Fruit fly (Drosophila melanogaster) whole organism, embryonic: ENCODE measurements around the gene Polr3G.

Experiments
- Asciz ChIP-seq: fragments of 200-800 bp; sonication (Bioruptor generic); optimal IDR thresholded peaks from 2 replicates; lab custom pipeline; 2017; ENCODE audit warnings: missing biosample characterization, mild to moderate bottlenecking, missing genetic modification characterization, missing genetic modification reagents
- B-H2 ChIP-seq: fragments of 200-800 bp; sonication (Bioruptor generic); optimal IDR thresholded peaks from 2 replicates; lab custom pipeline; 2018; ENCODE audit warnings: missing biosample characterization, mild to moderate bottlenecking, missing genetic modification characterization
- CG10274 ChIP-seq: fragments of 200-800 bp; sonication (Bioruptor generic); optimal IDR thresholded peaks from 3 replicates; lab custom pipeline; 2017; ENCODE audit warnings: missing biosample characterization, mild to moderate bottlenecking, missing genetic modification characterization
- CG10543 ChIP-seq: fragments of 200-800 bp; sonication (Bioruptor generic); optimal IDR thresholded peaks from 3 replicates; lab custom pipeline; 2017; ENCODE audit warnings: missing biosample characterization, mild to moderate bottlenecking, missing genetic modification characterization, moderate library complexity
- CG10959 ChIP-seq: fragments of 200-800 bp; sonication (Bioruptor generic); IDR thresholded peaks from 2 replicates; pipeline ENCODE4 v1.3.6; 2022; ENCODE audit warnings: missing biosample characterization, missing genetic modification characterization
- CG11456 ChIP-seq: fragments of 200-800 bp; sonication (Bioruptor generic); IDR thresholded peaks from 3 replicates; pipeline ENCODE4 v1.3.6; 2022; ENCODE audit warnings: missing biosample characterization, missing genetic modification characterization
- CG11560 ChIP-seq: fragments of 200-800 bp; sonication (Bioruptor generic); IDR thresholded peaks from 3 replicates; pipeline ENCODE4 v1.3.6; 2022; ENCODE audit warnings: missing biosample characterization, missing genetic modification characterization
- CG12071 ChIP-seq: fragments of 200-800 bp; sonication (Bioruptor generic); optimal IDR thresholded peaks from 3 replicates; lab custom pipeline; 2018; ENCODE audit warnings: missing biosample characterization, mild to moderate bottlenecking, missing genetic modification characterization
- CG14441 ChIP-seq: fragments of 200-800 bp; sonication (Bioruptor generic); IDR thresholded peaks from 2 replicates; pipeline ENCODE4 v1.3.6; 2022; ENCODE audit warnings: missing biosample characterization, missing genetic modification characterization
- CG15269 ChIP-seq: fragments of 200-800 bp; sonication (Bioruptor generic); optimal IDR thresholded peaks from 2 replicates; lab custom pipeline; 2018; ENCODE audit warnings: missing biosample characterization, mild to moderate bottlenecking, missing genetic modification characterization, moderate library complexity
- CG1602 ChIP-seq: fragments of 200-800 bp; sonication (Bioruptor generic); optimal IDR thresholded peaks from 3 replicates; lab custom pipeline; 2016; ENCODE audit warnings: missing biosample characterization, missing genetic modification characterization
- CG16813 ChIP-seq: fragments of 200-800 bp; sonication (Bioruptor generic); IDR thresholded peaks from 3 replicates; pipeline ENCODE4 v1.3.6; 2022; ENCODE audit warnings: missing biosample characterization, missing genetic modification characterization; ENCODE audit not compliant: partially characterized antibody
- CG17612 ChIP-seq: fragments of 200-800 bp; sonication (Bioruptor generic); IDR thresholded peaks from 2 replicates; pipeline ENCODE4 v1.3.6; 2022; ENCODE audit warnings: missing biosample characterization, missing genetic modification characterization
- CG3281 ChIP-seq: fragments of 200-800 bp; sonication (Bioruptor generic); optimal IDR thresholded peaks from 3 replicates; lab custom pipeline; 2017; ENCODE audit warnings: missing biosample characterization, mild to moderate bottlenecking, missing genetic modification characterization
- CG4707 ChIP-seq: fragments of 200-800 bp; sonication (Bioruptor generic); optimal IDR thresholded peaks from 2 replicates; lab custom pipeline; 2018; ENCODE audit warnings: missing biosample characterization, mild to moderate bottlenecking, missing genetic modification characterization, moderate library complexity
- CG6272 ChIP-seq: fragments of 200-800 bp; sonication (Bioruptor generic); IDR thresholded peaks from 2 replicates; pipeline ENCODE4 v1.3.6; 2022; ENCODE audit warnings: missing biosample characterization, missing genetic modification characterization
- CG6791 ChIP-seq: fragments of 200-800 bp; sonication (Bioruptor generic); IDR thresholded peaks from 3 replicates; pipeline ENCODE4 v1.3.6; 2022; ENCODE audit warnings: missing biosample characterization, missing genetic modification characterization; ENCODE audit not compliant: partially characterized antibody
- CG6813 ChIP-seq: fragments of 200-800 bp; sonication (Bioruptor generic); optimal IDR thresholded peaks from 2 replicates; lab custom pipeline; 2017; ENCODE audit warnings: missing biosample characterization, missing genetic modification characterization, mild to moderate bottlenecking, moderate library complexity, missing genetic modification reagents
- CG8944 ChIP-seq: fragments of 200-800 bp; sonication (Bioruptor generic); optimal IDR thresholded peaks from 3 replicates; lab custom pipeline; 2016; ENCODE audit warnings: missing biosample characterization, missing genetic modification characterization
- CG9876 ChIP-seq: fragments of 200-800 bp; sonication (Bioruptor generic); optimal IDR thresholded peaks from 2 replicates; lab custom pipeline; 2016; ENCODE audit warnings: missing biosample characterization, missing genetic modification characterization
- Dbx ChIP-seq: fragments of 200-800 bp; sonication (Bioruptor generic); IDR thresholded peaks from 3 replicates; pipeline ENCODE4 v1.3.6; 2022; ENCODE audit warnings: missing biosample characterization, missing genetic modification characterization
- Dek ChIP-seq: fragments of 200-800 bp; sonication (Bioruptor generic); optimal IDR thresholded peaks from 3 replicates; lab custom pipeline; 2019; ENCODE audit warnings: missing biosample characterization, mild to moderate bottlenecking, missing genetic modification characterization, moderate library complexity
- Dfd ChIP-seq, 2 experiments: fragments of >200 bp; optimal IDR thresholded peaks; 2 replicates each; lab custom pipeline; 2017; ENCODE audit warnings: missing biosample characterization in 2 of 2, missing genetic modification characterization in 2 of 2
- Dip2 ChIP-seq: fragments of 200-800 bp; sonication (Bioruptor generic); IDR thresholded peaks from 2 replicates; pipeline ENCODE4 v1.3.6; 2022; ENCODE audit warnings: missing biosample characterization, missing genetic modification characterization
- Eip74EF ChIP-seq, 2 experiments: fragments of 200-800 bp in 1 of 2; fragments of >200 bp in 1 of 2; sonication (Bioruptor generic) in 1 of 2; optimal IDR thresholded peaks; 2 replicates each; lab custom pipeline; 2017 to 2019; ENCODE audit warnings: missing biosample characterization in 2 of 2, missing genetic modification characterization in 2 of 2, mild to moderate bottlenecking in 1 of 2, moderate library complexity in 1 of 2
- Hand ChIP-seq: fragments of 200-800 bp; sonication (Bioruptor generic); optimal IDR thresholded peaks from 2 replicates; lab custom pipeline; 2017; ENCODE audit warnings: mild to moderate bottlenecking, missing biosample characterization, missing genetic modification reagents, missing genetic modification characterization
- Hmr ChIP-seq: fragments of 200-800 bp; sonication (Bioruptor generic); optimal IDR thresholded peaks from 3 replicates; lab custom pipeline; 2017; ENCODE audit warnings: mild to moderate bottlenecking, missing biosample characterization, missing genetic modification reagents, missing genetic modification characterization
- Hr3 ChIP-seq: fragments of 200-800 bp; sonication (Bioruptor generic); optimal IDR thresholded peaks from 3 replicates; lab custom pipeline; 2016; ENCODE audit warnings: missing biosample characterization, missing genetic modification characterization
- Max ChIP-seq: fragments of 200-800 bp; sonication (Bioruptor generic); optimal IDR thresholded peaks from 2 replicates; lab custom pipeline; 2016; ENCODE audit warnings: missing biosample characterization, mild to moderate bottlenecking, missing genetic modification characterization
- NK7.1 ChIP-seq: fragments of 200-800 bp; sonication (Bioruptor generic); optimal IDR thresholded peaks from 3 replicates; lab custom pipeline; 2016; ENCODE audit warnings: missing biosample characterization, missing genetic modification characterization
- Nf-YC ChIP-seq: fragments of 200-800 bp; optimal IDR thresholded peaks from 3 replicates; lab custom pipeline; 2019; ENCODE audit warnings: missing biosample characterization, mild to moderate bottlenecking, missing genetic modification characterization, moderate library complexity
- Oaz ChIP-seq: fragments of 200-800 bp; sonication (Bioruptor generic); IDR thresholded peaks from 2 replicates; pipeline ENCODE4 v1.3.6; 2022; ENCODE audit warnings: missing biosample characterization, missing genetic modification characterization
- ato ChIP-seq: fragments of 200-800 bp; sonication (Bioruptor generic); IDR thresholded peaks from 2 replicates; pipeline ENCODE4 v1.3.6; 2022; ENCODE audit warnings: missing biosample characterization, missing genetic modification characterization; ENCODE audit not compliant: partially characterized antibody
- crol ChIP-seq: fragments of 200-800 bp; sonication (Bioruptor generic); IDR thresholded peaks from 2 replicates; pipeline ENCODE4 v1.3.6; 2022; ENCODE audit warnings: missing biosample characterization, missing genetic modification characterization
- dpn ChIP-seq, 2 experiments: fragments of 200-800 bp; sonication (Bioruptor generic); optimal IDR thresholded peaks; 3 replicates each; lab custom pipeline; 2016; ENCODE audit warnings: missing biosample characterization in 2 of 2, missing genetic modification characterization in 2 of 2
- fd102C ChIP-seq: fragments of 200-800 bp; sonication (Bioruptor generic); optimal IDR thresholded peaks from 2 replicates; lab custom pipeline; 2018; ENCODE audit warnings: missing biosample characterization, mild to moderate bottlenecking, missing genetic modification characterization, moderate library complexity
- fd96Cb ChIP-seq: fragments of 200-800 bp; sonication (Bioruptor generic); optimal IDR thresholded peaks from 2 replicates; lab custom pipeline; 2018; ENCODE audit warnings: missing biosample characterization, mild to moderate bottlenecking, missing genetic modification characterization, moderate library complexity
- fu2 ChIP-seq: fragments of 200-800 bp; sonication (Bioruptor generic); optimal IDR thresholded peaks from 2 replicates; lab custom pipeline; 2016; ENCODE audit warnings: missing biosample characterization, missing genetic modification characterization
- ham ChIP-seq: fragments of 200-800 bp; sonication (Bioruptor generic); IDR thresholded peaks from 2 replicates; pipeline ENCODE4 v1.3.6; 2022; ENCODE audit warnings: missing biosample characterization, missing genetic modification characterization
- jigr1 ChIP-seq: fragments of 200-800 bp; sonication (Bioruptor generic); IDR thresholded peaks from 3 replicates; pipeline ENCODE4 v1.3.6; 2022; ENCODE audit warnings: missing biosample characterization, missing genetic modification characterization
- lab ChIP-seq: fragments of 200-800 bp; sonication (Bioruptor generic); optimal IDR thresholded peaks from 3 replicates; lab custom pipeline; 2017; ENCODE audit warnings: missing biosample characterization, missing genetic modification characterization, mild to moderate bottlenecking, moderate library complexity, missing genetic modification reagents
- nau ChIP-seq: fragments of 200-800 bp; sonication (Bioruptor generic); optimal IDR thresholded peaks from 3 replicates; lab custom pipeline; 2017; ENCODE audit warnings: missing biosample characterization, mild to moderate bottlenecking, missing genetic modification characterization, missing genetic modification reagents
- nerfin-2 ChIP-seq: fragments of 200-800 bp; sonication (Bioruptor generic); IDR thresholded peaks from 2 replicates; pipeline ENCODE4 v1.3.6; 2022; ENCODE audit warnings: missing biosample characterization, missing genetic modification characterization; ENCODE audit not compliant: partially characterized antibody
- otp ChIP-seq: fragments of 200-800 bp; sonication (Bioruptor generic); IDR thresholded peaks from 3 replicates; pipeline ENCODE4, ENCODE4 v1.3.6; 2022; ENCODE audit warnings: missing biosample characterization, missing genetic modification characterization
- peb ChIP-seq: fragments of 200-800 bp; sonication (Bioruptor generic); IDR thresholded peaks from 2 replicates; pipeline ENCODE4 v1.3.6; 2022; ENCODE audit warnings: missing biosample characterization, missing genetic modification characterization
- ro ChIP-seq: fragments of 200-800 bp; sonication (Bioruptor generic); IDR thresholded peaks from 2 replicates; pipeline ENCODE4 v1.3.6; 2022; ENCODE audit warnings: missing biosample characterization, missing genetic modification characterization
- salm ChIP-seq: fragments of 200-800 bp; sonication (Bioruptor generic); optimal IDR thresholded peaks from 2 replicates; lab custom pipeline; 2018; ENCODE audit warnings: missing biosample characterization, mild to moderate bottlenecking, missing genetic modification characterization
- toy ChIP-seq: fragments of 200-800 bp; sonication (Bioruptor generic); IDR thresholded peaks from 2 replicates; pipeline ENCODE4 v1.3.6; 2022; ENCODE audit warnings: missing biosample characterization, missing genetic modification characterization
- tx ChIP-seq: fragments of 200-800 bp; sonication (Bioruptor generic); optimal IDR thresholded peaks from 2 replicates; lab custom pipeline; 2016; ENCODE audit warnings: missing biosample characterization, missing genetic modification characterization
- zfh1 ChIP-seq: fragments of 200-800 bp; sonication (Bioruptor generic); IDR thresholded peaks from 3 replicates; pipeline ENCODE4 v1.3.6; 2022; ENCODE audit warnings: missing biosample characterization, missing genetic modification characterization

The Polr3G gene

dm6 chr3L:17433555-17433954, 6.6 kb upstream of the Polr3G start, which contains the start of the genes Coq4 and CG32176 (continued):
- TF ChIP-seq NK7.1 (peak; percentile 96), CG11456 (GFP tag; lab: Robert Waterston, UW) (peak; percentile 98), Max (GFP tag; lab: Kevin White, UChicago) (peak; percentile 98), lab (GFP tag; lab: Kevin White, UChicago) (peak; percentile 98), Hmr (GFP tag; lab: Kevin White, UChicago) (peak; percentile 97), Eip74EF (GFP tag; optimal IDR thresholded peaks at IDR 0.05; lab: Kevin White, UChicago) (peak in 1 of 2 experiments; percentile 89), CG6791 (GFP tag; lab: Robert Waterston, UW) (peak; percentile 76; the same call in 2 of the 3 replicates), CG6272 (GFP tag; lab: Robert Waterston, UW) (peak; percentile 97), ham (GFP tag; lab: Robert Waterston, UW) (peak; percentile 92), crol (peak; percentile 69), ato (GFP tag; lab: Robert Waterston, UW) (peak; percentile 48), fd96Cb (tag; lab: Kevin White, UChicago) (peak; percentile 98), Nf-YC (tag; lab: Kevin White, UChicago) (peak; percentile 89), B-H2 (GFP tag; lab: Kevin White, UChicago) (peak; percentile 98), ro (peak; percentile 95), CG11560 (tag; lab: Robert Waterston, UW) (peak; percentile 89), salm (tag; lab: Kevin White, UChicago) (peak; percentile 95), CG9876 (GFP tag; lab: Kevin White, UChicago) (peak; percentile 97), CG6813 (GFP tag; lab: Kevin White, UChicago) (peak; percentile 96), CG16813 (GFP tag; lab: Robert Waterston, UW) (peak; percentile 69), Oaz (GFP tag; lab: Robert Waterston, UW) (peak; percentile 97), Hr3 (GFP tag; lab: Kevin White, UChicago) (peak; percentile 99), Dip2 (GFP tag; lab: Robert Waterston, UW) (peak; percentile 64), CG17612 (GFP tag; lab: Robert Waterston, UW) (peak; percentile 94), nau (GFP tag; lab: Kevin White, UChicago) (peak; percentile 93), CG8944 (GFP tag; lab: Kevin White, UChicago) (peak; percentile 99), fu2 (GFP tag; lab: Kevin White, UChicago) (peak; percentile 97), nerfin-2 (GFP tag; lab: Robert Waterston, UW) (peak; percentile 73), CG12071 (GFP tag; lab: Kevin White, UChicago) (peak; percentile 97), Hand (GFP tag; lab: Kevin White, UChicago) (peak; percentile 84), CG3281 (GFP tag; lab: Kevin White, UChicago) (peak; percentile 97), Dek (tag; lab: Kevin White, UChicago) (peak; percentile 97), CG10959 (peak; percentile 97), CG4707 (GFP tag; lab: Kevin White, UChicago) (peak; percentile 100), otp (GFP tag; lab: Robert Waterston, UW) (peak; percentile 98), Dbx (peak; percentile 99), Asciz (GFP tag; lab: Kevin White, UChicago) (peak; percentile 91), CG10543 (peak; percentile 96), toy (GFP tag; lab: Robert Waterston, UW) (peak; percentile 91), CG14441 (GFP tag; lab: Robert Waterston, UW) (peak; percentile 98), CG10274 (peak; percentile 88), jigr1 (GFP tag; lab: Robert Waterston, UW) (peak; percentile 93), CG1602 (GFP tag; lab: Kevin White, UChicago) (peak; percentile 98), Dfd (GFP tag; optimal IDR thresholded peaks at IDR 0.05; lab: Kevin White, UChicago) (no peak), zfh1 (GFP tag; lab: Robert Waterston, UW) (peak; percentile 99), peb (GFP tag; lab: Robert Waterston, UW) (peak; percentile 96), CG15269 (tag; lab: Kevin White, UChicago) (peak; percentile 98), fd102C (GFP tag; lab: Kevin White, UChicago) (peak; percentile 81), dpn (GFP tag; optimal IDR thresholded peaks at IDR 0.05; lab: Kevin White, UChicago) (peak; percentile 99), tx (GFP tag; lab: Kevin White, UChicago) (peak; percentile 98)
